Worm (Caenorhabditis elegans) whole organism, dauer: Measurements from ENCODE around the gene R13H4.7.

Source experiments
- unc-62 ChIP-seq: sonication (generic microtip); optimal IDR thresholded peaks from 2 replicates; lab custom pipeline; 2017; ENCODE audit warnings: missing biosample characterization, missing genetic modification reagents, missing genetic modification characterization

Gene R13H4.7

DNA sequence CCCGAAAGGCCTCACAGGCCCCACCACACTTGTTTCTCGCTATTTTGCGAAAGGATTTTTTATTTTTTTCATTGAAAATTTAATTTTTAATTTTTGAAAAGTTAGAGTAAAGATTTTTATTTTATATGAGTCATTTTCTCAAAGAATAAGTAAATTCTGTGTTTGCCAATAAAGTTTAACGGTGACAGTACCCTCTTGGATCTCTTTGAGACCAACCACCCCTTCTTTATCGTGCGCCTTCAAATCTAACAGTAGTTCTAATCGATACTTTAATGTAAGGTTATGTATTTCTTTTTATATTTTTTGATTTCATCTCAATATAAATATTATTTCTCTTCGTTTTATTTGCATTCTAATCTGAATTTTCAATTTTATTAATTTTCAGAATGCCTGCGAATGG, 22.6 kb downstream of the R13H4.7 start, which contains the start of gene hmp-1:
Gene hmp-1 (plus strand): TSS at position 380 of the 400 bp plus-strand sequence.
- no peak for TF ChIP-seq unc-62 (GFP tag; lab: Kevin White, UChicago)

DNA sequence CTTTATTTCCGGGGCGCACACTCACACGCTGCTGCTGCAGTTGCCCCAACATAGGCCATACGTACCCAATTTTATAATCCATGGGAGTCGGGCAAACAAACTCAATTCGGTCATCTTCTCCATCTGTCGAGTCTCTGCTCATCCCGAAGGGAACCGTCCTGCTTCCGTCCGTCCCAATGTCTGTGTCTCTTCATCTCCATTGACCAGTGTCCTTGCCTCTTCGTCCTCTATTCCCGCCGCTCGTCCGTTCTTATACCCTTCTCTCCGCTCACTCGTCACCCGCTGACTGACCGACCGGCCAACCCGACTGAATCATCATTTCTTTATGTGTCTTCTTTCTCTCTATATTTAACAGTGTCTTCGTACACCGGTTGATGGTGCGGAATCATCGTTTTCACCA, 23.2 kb downstream of the R13H4.7 start:
- TF ChIP-seq unc-62 (GFP tag; lab: Kevin White, UChicago) = no peak

DNA sequence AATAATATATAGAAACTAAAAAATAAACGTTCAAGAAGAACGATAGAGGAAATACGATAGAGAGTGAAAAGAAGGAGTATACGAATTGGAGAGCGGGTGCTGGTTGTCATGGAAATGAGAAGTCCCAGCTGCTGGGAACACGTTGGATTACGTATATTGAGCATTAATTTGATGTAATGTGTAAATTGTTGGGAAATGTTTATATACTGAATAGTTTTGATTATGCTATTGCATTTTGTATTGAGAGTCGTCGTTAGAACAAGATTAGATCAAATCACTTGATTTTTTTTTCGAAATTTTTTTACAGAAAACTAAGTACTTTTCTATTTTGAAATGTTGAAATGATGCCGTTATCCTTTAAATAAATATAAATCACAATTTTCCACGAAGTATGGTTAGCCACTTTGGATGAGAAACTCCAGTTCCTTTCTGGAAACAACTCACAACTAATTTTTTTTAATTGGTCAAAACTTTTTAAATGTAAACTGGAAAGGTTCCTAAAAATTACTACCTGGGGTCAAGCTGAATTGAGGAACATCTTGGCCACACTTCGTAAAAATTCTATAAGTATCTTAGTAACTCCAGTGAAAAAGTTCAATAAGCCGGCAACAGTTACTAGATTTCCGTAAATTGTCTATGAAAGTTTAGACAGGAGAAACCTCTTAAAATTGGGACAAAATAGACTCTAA, 24.2 kb downstream of the R13H4.7 start, which contains the start of gene nphp-4:
Gene nphp-4 (minus strand): TSS at position 51 of the 689 bp plus-strand sequence.
- no peak for TF ChIP-seq unc-62 (GFP tag; lab: Kevin White, UChicago)

DNA sequence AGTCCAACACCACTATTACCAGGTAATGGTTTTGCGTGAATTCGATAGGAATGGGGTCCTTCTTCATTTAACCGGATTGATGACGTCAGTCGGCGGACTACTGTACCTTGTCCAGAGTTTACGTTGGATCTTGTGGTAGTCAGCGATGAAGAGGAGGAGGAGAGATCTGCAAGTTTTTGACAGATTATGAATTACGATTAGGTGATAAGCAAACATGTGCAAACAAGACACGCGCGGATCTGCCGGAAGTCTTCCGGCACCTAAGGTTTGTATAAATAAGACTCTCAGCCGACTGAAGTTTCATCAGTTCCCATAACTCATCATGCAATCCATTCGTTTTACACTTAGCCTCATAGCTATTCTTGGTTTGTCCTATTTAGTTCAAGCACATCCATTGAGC, 28.8 kb downstream of the R13H4.7 start, which contains the start of gene idpb-5:
Gene idpb-5 (plus strand): TSS at position 301 of the 400 bp plus-strand sequence.
- no peak for TF ChIP-seq unc-62 (GFP tag; lab: Kevin White, UChicago)

DNA sequence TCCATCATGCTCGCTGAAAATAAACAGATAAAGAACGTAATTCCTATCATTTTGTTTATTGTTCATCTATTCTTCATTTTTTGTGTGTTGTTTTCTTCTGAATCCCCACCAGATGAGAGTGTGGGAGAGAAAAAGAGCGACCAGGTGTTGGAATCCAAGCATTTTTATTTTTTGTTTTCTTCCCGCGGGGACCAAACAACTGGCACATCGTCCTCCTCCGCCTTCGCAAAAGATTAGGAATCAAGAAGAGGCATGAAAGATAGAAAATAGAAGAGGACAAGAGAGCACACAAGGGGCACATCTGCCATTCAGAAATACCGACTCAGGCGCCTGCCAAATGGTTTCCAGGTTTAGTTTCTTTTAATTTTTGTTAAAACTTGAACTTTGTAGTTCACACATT, 32.0 kb downstream of the R13H4.7 start, which contains the start of gene R13H4.2:
Gene R13H4.2 (plus strand): TSS at position 319 of the 400 bp plus-strand sequence.
- TF ChIP-seq unc-62 (GFP tag; lab: Kevin White, UChicago) = no peak

DNA sequence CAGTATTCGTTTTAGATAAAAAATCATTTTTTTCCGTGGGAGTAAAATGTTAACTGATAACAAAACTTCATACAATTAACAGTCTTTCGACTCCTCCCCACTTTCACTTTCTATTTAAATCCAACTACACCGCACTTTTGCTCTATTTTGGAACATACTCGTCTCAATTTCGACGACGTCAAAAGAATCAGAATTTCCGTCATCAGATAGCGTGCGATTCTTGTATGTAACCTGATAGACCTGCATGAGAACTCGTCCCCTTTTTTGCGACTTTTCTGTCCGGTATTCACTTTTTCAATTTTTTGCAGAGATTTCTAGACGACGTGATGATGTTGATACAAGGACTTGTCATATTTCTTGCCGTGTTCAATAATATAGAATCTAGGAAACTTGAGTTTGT, 34.7 kb downstream of the R13H4.7 start, which contains the start of gene pho-8:
Gene pho-8 (plus strand): TSS at position 301 of the 400 bp plus-strand sequence.
- no peak for TF ChIP-seq unc-62 (GFP tag; lab: Kevin White, UChicago)

DNA sequence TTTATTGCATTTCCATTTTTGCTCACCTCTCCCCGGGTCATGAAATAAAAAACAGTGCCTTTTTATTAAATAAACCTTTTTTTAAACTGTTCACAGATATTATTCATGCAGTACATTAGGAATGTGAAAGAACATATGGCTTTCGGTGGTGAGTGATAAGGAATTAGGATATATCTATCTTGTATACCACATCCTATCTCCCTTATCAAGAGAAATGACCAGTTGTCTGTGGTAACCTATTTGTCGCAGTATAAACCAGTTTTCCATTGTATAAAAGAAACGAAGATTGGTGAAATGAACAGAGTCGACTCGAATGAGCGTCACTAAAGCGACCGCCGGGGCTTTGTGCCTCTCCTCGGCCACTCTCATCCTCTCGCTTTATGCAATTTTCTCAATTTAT, 38.8 kb downstream of the R13H4.7 start, which contains the start of gene col-158:
Gene col-158 (plus strand): TSS at position 301 of the 400 bp plus-strand sequence.
- TF ChIP-seq unc-62 (GFP tag; lab: Kevin White, UChicago) = no peak

DNA sequence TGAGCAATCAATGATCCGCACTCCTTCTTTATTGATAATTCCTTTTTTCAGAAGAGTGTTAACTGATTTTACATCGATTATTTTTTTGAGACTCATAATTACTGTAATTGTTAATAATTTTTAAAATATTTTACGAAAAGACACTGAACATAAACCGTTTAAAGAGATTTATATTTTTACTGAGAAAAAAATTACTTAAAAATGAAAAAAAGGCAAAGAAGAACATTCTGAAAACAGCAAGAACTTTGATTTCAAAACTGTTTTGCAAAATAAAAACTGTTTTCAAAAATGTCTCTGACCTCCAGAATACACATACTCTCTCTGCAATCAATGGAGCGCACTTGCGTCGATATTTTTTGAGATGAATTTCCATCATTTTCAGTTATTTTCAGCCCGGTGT, 41.1 kb downstream of the R13H4.7 start, which contains the start of the genes mpst-1 and D2023.6:
Gene mpst-1 (minus strand): TSS at position 101 of the 400 bp plus-strand sequence.
Gene D2023.6 (plus strand): TSS at position 388 of the 400 bp plus-strand sequence.
- no peak for TF ChIP-seq unc-62 (GFP tag; lab: Kevin White, UChicago)

DNA sequence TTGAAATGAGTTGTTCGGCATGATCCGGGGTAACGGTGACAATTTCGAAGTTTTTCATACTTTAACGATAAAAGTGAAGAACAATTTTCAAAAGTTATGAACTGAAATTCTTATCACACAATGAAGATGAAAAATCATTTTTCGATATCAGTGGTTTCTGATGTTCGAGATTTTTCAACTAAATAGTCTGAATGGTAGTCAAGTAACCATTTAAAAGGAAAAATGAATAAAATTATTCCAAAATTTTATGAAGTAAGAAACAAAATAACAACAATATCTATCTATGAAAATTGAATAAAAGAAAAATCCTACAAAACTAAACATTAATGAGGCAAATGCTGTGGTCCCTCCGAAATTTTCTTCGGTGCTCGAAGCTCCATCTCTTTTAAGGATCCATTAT, 42.4 kb downstream of the R13H4.7 start, which contains the start of gene D2023.4:
Gene D2023.4 (minus strand): TSS at position 101 of the 400 bp plus-strand sequence.
- no peak for TF ChIP-seq unc-62 (GFP tag; lab: Kevin White, UChicago)

DNA sequence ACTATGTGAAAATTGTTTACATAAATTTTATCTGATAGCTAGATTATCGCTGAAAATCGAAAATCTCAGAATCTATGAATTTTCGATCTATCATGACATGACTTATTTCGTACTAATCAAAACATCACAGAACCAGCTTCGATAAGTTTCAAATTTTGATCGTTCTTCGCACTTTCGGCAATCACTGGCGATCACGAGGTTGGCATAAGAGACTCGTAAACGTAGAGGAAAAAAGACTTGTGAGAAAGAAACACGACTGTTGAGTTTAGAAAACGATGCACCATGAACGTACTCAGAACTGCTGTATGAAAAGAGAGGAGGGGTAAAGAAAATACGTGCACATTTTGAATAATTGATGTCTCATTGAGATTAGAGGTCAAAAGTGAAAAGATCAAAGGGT, 44.1 kb downstream of the R13H4.7 start:
- TF ChIP-seq unc-62 (GFP tag; lab: Kevin White, UChicago) = no peak

DNA sequence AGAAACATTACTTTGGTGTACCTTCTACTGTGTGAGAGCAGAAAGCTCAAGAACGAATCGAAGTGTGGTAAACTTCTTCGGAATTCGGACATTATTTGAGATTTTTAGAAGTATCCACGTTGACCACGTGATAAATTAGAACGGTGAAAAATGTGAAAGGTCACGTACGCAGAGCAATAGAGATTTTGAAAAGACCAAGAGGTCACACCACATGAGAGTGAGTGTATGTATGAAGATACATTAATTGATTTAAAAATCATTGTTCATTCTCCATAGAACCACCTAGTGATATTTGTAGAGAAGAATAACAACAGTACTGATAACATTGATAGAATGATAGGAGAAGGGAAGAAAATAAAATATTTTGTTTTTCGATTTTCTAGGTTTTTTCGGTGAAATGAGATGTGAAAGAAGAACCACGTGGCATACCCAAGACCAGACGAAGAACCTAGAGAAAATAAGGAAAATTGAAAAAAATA, 45.5 kb downstream of the R13H4.7 start, which contains the start of gene pyc-1:
Gene pyc-1 (minus strand): TSS at position 69 of the 479 bp plus-strand sequence.
- TF ChIP-seq unc-62 (GFP tag; lab: Kevin White, UChicago) = no peak

DNA sequence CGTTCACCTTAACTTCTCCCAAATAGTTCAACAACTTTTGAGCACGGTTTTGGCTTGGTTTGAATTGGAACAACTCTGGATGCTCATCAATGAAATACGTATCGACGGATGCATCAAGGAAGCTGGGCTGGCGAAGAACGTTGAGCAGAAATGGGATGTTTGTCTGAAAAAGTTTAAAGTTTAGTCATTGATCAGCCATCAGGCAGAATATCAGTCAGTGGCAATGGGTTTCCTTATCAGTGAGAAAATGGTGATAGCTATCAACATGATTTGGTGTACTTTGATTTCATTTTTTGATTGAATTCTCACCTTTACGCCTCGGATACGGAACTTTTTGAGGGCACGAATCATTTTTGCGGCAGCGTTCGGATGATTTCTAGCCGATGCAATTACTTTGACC, 47.5 kb downstream of the R13H4.7 start:
- TF ChIP-seq unc-62 (GFP tag; lab: Kevin White, UChicago) = no peak

DNA sequence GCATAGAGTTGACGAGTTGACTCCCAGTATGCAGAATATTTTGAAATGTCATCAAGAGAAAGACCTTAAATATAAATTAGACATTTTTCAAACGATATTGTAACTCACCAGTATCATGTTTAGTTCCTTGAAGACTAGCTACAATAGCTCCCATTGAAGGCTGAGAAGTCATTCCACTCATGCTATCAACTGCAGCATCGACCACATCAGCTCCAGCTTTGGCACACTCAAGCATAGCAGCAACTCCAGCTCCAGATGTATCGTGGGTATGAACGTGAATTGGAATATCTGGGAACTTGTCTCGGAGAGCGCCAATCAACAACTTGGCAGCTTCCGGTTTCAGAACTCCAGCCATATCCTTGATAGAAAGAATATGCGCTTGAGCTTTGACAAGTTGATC, 48.6 kb downstream of the R13H4.7 start:
- no peak for TF ChIP-seq unc-62 (GFP tag; lab: Kevin White, UChicago)

DNA sequence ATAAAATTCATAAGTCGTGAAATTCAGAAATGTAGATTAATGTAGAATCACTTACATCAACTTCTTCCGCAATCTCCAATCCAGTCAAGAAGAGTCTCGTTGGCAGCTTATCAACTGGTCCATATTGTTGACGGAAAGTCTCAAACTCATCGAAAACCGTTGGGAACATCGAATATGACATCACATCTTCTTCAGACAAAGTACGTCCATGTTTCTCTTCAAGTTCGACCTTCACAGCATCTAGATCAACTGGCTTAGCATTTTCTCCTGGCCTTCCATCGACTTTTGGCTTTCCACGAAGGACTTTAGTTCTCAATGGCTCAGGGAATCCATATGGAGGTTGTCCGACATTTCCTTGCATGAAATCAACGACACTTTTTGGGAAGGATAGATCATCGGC, 49.3 kb downstream of the R13H4.7 start:
- TF ChIP-seq unc-62 (GFP tag; lab: Kevin White, UChicago) = no peak

DNA sequence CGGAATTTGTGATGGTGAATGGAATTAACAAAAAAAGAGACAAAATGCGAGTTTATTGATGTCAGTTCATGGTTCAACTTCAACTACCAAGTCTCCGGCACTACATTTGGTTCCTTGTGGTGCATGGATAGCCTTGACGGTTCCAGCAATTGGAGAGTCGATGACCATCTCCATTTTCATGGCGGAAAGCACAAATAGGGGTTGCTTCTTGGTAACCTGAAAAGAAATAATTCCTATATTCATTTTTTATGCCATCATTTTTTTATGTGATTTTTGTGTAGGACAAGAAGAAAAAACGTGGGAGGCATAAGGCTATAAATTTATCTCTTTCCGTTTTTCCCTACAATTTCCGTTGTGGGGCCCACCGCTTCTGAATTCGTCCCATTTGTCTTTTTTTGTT, 50.0 kb downstream of the R13H4.7 start:
- TF ChIP-seq unc-62 (GFP tag; lab: Kevin White, UChicago) = no peak

DNA sequence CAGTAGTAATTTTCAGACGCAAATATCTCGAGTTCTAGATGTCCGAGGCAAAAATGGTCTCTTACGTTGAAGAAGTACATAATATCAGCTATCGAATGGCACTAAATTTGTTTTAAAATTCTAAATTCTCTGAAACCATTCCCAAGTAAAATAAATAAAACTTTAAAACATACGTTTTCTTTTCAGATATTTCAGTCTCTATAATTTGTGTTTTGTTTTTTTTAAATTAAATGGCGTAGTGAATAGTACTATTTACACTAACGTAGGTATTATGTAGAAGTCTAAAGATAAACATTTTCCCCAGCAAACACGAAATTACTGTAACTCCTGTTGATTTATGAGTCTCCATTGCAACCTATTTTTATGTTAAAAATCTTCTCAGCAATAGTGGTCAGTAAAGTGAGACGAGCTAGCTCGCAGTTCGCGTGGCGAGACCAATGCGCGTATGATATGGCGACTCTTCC, 50.7 kb downstream of the R13H4.7 start:
- TF ChIP-seq unc-62 (GFP tag; lab: Kevin White, UChicago) = no peak
